Fruit fly (Drosophila melanogaster): ENCODE measurements around the gene Sam-S.

Gene Sam-S

DNA sequence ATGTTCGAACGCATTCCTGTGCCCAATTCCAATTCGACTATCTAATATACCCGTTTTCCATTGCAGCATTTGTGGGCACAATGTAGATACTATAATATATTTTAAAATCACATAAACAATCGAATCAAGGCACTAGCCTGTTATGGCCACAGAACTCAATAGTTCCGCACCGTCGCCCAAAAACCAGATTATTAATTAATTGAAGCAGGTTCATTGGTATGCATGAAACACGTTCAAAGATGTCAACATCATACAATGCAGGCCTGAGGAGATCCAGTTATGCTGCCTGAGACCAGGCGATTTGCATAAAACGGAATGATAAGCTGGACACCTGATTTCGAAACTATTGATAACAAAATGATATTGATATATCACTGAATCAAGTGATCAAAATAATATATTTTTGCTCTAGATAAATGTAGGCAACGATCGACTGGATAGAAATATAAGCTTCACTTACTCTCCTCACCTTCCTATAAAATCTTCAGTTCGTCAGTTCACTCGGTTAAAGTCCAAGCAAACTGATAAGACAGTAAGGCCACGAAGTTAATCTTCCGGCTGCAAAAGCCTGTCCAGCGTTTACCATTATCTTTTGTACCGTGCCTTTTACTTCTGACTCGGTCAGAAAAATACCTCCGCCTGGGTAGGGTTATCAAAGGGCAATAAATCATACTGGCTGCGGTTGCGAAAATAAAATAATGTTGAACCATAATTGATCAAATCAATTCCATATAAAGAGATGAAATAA, 28.9 kb downstream of the Sam-S start:
- peak; percentile 69 for TF ChIP-seq noc (tag; optimal IDR thresholded peaks at IDR 0.05)

DNA sequence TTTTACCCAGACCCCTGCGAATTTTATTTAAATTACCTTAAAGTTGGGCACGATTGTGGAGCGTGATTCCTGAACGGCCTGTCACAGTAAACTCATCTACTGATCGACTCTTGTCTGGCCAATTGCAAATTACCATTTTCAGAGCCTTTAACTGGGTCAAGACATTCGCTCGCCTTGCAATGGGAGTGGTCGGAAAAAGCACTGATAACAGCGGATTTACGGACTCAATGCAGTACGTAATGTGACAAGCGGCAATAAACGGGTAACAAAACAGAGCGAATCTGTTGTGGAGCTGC, 29.4 kb downstream of the Sam-S start:
- peak; percentile 35 for TF ChIP-seq noc (tag; optimal IDR thresholded peaks at IDR 0.05)

DNA sequence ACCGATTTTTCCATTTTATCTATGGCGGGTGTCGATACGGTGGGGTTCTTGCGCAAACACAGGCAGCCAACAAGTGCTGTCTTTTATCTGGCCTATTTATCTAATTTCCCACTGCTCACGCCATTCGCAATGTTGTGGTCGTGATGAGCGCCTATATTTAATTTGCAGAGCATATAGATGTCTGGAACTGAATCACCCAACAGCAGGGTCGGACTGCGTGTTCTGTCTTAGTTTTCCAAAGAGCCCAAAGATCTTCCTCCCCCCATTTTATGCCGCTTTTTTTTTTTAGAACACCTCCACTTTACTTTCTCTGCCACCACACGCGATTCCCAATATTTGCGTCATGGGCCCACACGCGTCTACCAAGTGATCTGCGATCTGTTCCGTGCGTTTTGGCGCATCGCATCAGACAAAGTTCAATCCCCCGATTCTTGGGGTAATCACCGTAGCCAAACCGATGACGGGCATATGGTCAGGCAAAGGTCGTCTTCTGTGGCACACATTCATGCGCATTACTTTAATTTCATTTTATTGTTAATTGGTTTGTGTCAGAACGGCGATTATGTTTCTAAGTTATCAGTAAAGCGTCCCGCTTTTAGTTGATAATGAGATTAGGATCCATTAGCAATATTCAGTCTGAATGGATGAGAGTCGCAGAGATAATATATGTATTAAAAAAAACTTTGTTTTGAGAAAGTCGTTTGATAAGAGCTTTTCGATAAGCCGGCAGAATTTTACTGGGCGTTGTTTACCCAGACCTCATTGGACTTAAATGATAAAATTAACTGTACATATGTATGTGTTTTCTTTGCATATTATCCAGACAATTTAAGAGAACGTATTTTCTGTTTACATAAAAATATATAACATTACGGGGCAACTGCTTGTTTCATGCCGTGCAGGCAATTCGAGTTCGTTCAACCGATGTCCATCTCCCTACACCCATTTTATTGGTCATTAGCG, 30.3 kb downstream of the Sam-S start:
- TF ChIP-seq noc (tag; optimal IDR thresholded peaks at IDR 0.05) = peak; percentile 90

DNA sequence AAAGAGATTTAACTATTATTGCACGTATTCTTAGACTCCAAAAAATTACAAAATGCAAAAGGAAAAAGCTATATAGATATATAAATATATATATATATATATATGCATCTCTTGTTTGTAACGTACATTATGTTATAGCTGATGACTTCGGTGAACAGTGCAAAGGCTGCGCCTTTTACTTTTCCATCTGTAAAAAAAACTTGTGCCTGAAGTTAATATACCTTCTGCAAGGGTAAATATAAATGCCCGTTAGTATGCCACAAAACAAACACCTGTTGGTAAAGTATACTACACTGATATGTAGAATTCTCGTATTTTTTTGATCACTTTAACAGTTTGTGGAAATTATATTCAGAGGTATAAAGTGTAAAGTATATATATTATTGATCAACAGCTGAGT, 31.4 kb downstream of the Sam-S start:
- no peak for TF ChIP-seq noc (tag; optimal IDR thresholded peaks at IDR 0.05)

DNA sequence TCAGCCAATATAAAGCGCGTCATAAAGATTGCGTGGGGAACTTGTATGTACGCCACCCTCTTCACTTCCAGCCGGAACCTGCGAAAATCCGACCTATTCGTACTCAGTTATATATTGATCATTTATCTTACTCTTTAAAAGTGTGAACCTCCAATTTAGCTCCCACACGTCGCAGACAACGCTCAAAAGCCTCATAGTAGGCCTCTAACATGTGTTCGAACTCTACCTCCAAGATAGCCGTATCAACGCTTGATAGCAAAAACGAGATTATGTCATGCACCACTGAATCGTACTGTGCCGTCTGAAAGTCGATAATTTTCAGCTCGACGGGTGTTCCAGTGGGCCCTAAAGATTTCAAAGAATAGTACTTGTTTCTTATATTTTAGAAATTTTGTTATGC, 32.9 kb downstream of the Sam-S start:
- peak; percentile 12 for TF ChIP-seq noc (tag; optimal IDR thresholded peaks at IDR 0.05)

DNA sequence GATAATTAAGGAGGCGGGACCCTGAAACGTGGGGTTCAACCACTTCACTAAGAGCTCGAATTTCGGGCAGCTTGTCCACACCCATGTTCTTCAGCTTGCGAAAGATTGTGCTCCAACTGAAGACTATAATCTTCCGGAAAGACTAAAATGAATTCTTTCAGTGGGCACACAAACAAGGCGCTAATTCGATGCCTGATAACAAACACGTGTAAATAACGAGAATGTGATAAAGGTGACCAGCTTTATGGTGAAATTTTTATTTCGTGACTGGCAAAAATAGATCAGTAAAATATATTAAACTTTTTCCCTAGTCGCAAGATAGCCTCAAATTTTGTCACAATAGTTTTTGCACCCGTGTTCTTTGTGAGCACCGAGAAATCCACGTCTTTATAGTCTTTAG, 34.1 kb downstream of the Sam-S start, which contains the start of the genes CG31975 and ovm:
Gene CG31975 (minus strand): TSS at position 144 of the 400 bp plus-strand sequence.
Gene ovm (minus strand): TSS at position 144 of the 400 bp plus-strand sequence.
- TF ChIP-seq noc (tag; optimal IDR thresholded peaks at IDR 0.05) = peak; percentile 10

DNA sequence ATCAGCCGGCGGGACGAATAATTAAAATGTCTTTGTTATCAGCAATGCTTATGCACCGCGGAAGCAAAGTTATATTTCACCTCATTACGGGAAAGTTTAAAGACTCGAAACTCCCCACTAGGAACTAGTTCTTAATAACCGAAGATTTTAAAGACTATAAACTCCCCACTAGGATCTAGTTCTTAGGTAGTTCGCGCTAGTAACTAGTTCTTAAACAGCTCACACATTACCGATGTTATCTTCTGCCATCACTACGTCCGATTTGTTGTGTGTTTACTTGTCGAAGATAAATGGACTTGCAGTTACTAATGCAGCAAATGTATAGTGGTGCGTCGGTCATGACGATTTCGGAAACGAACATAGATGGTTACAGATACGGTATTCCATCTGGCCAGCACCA, 36.4 kb downstream of the Sam-S start, which contains the start of the genes CG31974 and CG11454:
Gene CG31974 (minus strand): TSS at position 4 of the 400 bp plus-strand sequence.
Gene CG11454 (plus strand): TSS at position 236 of the 400 bp plus-strand sequence.
- TF ChIP-seq noc (tag; optimal IDR thresholded peaks at IDR 0.05) = no peak

DNA sequence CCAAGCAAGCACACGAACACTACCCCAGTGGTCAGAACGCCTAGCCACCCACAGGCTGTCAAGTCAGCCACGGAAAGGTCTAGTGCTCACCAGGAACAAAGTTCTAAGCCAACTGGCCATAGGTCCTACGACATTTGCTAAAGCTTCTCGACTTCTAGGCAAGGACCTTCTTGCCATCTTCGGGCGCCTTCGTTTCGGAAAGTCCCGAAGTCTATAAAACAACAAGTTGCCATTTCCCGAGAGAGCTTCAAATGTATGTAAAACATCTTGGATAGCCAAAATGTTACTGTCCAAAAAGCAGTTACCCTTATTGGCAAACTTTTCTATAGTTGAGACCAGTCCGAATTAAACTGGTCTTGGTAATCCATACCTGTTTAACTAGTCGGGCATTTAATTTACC, 39.8 kb downstream of the Sam-S start:
- TF ChIP-seq noc (tag; optimal IDR thresholded peaks at IDR 0.05) = no peak

DNA sequence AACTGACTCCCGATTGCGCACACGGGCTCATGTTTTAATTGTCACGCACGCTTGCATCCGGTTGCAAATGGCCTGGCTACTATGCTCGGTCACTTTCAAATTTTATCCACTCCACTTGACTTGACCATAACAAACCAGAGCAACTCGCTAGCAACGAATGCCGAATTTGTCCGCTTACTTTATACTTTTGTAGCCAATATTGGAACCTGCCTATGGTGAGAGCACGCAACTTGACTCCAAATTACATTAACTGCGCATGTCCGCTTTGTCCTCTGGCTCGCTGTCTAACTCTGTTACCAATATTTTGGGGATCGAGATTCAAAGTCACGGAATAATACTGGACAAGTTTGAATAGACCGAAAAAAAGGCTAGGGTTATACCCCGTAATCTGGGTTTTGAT, 46.4 kb downstream of the Sam-S start, which contains the start of gene CG42399:
Gene CG42399 (minus strand): TSS at position 159 of the 400 bp plus-strand sequence.
- TF ChIP-seq noc (tag; optimal IDR thresholded peaks at IDR 0.05) = no peak

DNA sequence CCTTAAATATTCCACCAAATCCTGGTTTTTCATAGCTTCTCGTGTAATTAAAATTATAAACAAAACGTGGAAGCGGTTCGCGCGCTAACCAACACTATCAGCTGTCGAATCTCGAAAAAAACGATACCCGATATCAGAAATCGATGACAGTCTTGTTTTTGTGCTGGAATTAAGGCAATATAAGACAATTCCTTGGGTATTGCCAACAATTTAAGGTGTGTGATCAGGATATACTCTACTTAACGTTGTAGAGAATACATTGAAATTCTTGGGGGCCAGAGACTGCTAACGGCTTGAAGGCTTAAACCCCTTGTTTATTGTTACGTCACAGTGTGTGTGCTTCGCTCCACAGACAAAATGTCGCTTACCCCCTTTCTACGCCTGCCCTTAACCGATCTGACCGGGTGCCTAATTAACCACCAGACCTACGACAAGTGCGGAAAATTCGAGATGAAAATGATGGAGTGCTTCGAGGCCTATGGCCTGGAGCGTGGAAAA, 48.6 kb downstream of the Sam-S start, which contains the start of gene Pus10:
Gene Pus10 (minus strand): TSS at position 91 of the 498 bp plus-strand sequence.
- TF ChIP-seq noc (tag; optimal IDR thresholded peaks at IDR 0.05) = no peak

DNA sequence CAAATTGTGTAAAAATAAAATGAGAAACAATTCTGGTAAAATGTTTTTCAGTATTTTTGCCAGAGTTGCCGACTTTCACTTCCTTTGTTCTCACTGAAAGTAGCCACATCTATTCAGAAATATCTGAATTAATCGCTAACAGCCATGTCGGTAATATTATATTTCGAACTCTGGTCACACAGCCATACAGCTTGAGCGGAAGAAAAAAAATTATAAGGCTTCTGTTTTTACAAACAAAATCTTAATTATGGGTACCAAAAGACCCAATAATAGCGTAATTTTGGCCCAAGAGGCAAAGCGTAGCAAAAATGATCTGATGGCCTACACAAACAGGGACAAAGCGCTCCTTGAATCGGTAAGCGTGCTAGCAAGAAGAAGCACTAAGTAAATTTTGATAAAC, 49.3 kb downstream of the Sam-S start, which contains the start of gene CG3436:
Gene CG3436 (plus strand): TSS at position 36 of the 400 bp plus-strand sequence.
- TF ChIP-seq noc (tag; optimal IDR thresholded peaks at IDR 0.05) = no peak

DNA sequence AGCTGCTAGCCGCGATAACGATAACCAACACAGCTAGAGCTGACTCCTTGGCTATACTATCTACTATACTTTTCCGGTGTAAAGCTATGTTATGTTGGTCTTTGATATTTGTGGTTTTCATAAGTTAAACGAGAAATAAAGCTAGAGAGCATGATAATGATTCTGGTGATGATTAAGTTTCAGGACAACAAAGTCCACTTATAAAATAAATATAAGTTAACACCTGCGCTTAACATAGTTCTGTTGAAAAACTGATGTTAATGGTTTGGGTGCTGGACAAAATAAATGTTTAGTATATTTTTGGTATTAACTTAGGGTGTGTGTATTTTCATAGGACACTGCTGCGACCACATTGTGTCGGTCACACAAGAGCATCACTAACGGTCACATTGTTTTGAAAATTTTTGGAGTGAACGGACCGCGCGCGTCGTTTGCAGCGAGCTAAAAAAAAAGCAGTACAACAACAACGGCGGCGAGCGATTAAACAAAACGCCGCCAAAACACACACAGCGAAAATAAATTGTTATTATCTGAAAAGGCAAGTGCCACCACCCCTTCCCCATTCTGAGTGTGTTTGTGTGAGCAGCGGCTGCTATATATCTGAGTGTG, 52.0 kb downstream of the Sam-S start, which contains the start of the genes CG33635 and spen:
Gene CG33635 (minus strand): TSS at position 16 of the 609 bp plus-strand sequence.
Gene spen (plus strand): TSS at position 384 of the 609 bp plus-strand sequence.
- peak; percentile 50 for TF ChIP-seq noc (tag; optimal IDR thresholded peaks at IDR 0.05)

DNA sequence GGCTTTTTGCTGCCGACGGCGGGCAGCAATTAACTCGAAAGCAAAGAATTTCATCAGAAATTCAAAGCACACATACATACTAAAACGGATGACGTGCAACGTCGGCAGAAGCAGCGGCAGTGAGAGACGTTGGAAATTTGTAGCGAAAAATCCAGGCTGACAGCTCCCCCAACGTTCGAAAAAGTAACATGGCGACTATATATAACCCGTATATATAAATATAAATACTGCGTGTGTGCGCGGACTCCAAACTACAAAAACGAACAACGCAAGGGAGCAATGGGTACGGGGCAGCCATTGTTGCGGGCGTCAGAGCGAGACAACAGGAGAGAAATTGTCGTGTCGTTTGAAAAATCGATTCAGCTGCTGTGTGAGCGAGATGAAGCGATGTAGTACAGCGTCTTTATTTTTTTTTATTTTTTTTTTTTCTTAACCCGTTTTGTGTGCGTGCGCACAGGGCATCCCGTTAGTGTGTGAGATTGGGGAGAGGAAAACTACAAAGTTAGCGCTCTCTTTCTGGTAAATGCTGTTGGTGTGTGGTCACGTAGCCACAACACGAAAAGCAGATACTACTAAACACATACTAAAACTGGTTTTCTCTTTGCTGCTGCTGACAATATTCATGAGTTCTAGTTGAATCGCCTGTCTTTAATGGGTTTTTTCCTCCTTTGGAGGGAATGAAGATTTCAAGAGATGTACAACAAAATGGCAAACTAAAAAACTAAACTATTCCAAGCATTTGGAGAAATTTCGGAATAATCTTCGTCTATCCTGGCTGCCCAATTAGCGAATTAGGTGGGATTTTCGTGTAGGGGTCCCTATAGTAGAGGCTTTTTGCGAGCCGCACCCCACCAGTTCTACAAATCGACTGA, 54.1 kb downstream of the Sam-S start:
- TF ChIP-seq noc (tag; optimal IDR thresholded peaks at IDR 0.05) = peak; percentile 77

DNA sequence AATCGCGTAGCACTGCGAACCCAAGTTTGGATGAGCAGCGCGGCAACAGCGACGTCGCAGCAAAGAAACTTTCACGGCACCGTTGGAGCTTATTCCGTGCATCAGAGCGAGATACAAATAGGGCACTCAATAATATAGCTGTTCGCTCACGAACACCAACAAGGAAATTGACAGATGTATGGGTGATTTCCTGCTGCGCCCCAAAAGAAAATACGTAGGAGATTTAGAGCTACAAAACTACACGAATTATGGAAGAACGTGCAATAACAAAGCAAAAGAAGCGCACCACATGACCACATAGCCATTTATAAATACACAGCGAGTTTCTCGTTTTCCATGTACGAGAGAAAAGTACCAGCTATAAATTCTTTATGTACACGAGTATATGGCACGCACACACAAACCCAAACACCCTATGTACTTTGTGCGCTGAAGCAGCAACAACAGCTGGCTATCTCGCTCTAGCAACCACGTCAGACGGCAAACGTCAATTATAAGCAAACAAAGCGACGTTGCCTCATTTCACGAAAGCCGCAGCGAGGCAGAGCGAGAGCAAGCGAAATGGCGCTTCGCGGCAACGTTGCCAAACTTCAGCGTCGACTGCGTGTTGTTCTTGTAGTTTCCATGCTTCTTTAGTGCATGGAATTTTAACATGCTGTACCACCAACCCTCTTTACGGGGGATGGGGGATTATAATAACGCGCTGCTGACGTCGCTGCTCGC, 54.9 kb downstream of the Sam-S start:
- TF ChIP-seq noc (tag; optimal IDR thresholded peaks at IDR 0.05) = peak; percentile 39
